Worm (Caenorhabditis elegans): ENCODE results near the gene F44E7.9.

DNA sequence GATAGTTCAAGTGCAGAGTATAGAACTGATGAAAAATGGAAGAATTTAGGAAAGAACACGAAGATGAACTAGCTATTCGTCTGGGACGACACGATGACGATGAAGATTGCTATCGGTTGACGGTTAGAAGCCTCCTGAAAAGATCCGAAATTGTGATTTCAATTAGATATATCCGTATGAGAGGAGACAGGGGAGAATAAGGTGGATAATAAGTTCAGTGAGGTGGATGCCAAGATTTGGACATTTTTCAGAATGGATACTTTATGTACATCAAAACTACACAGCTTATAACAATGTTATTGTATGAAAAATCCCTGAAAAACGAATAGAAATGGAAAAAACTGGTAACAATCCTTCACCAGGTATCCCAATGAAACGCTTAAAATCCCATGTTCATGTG lies 7.1 kb downstream of the F44E7.9 start, which contains the start of gene nstp-3:
- TF ChIP-seq unc-98 (GFP tag; IDR thresholded peaks at IDR 0.05) (no peak), fkh-10 (GFP tag; optimal IDR thresholded peaks at IDR 0.05) (no peak), unc-62 (GFP tag; optimal IDR thresholded peaks at IDR 0.05) (no peak), lin-14 (GFP tag; optimal IDR thresholded peaks at IDR 0.05) (no peak), nhr-28 (tag; optimal IDR thresholded peaks at IDR 0.05) (no peak), ztf-11 (tag; optimal IDR thresholded peaks at IDR 0.05) (no peak)
